Fruit fly (Drosophila melanogaster): ENCODE data around the gene Cpsf6.

Cpsf6 gene

dm6 chr3L:8315141-8315816, at the start of gene Cpsf6 (continued):
- TF ChIP-seq Ravus (GFP tag; IDR thresholded peaks at IDR 0.05) (no peak; the same call in 1 of the 2 replicates), CG8388 (GFP tag; optimal IDR thresholded peaks at IDR 0.05) (peak; percentile 59), cato (GFP tag; optimal IDR thresholded peaks at IDR 0.05; ENCODE audit: borderline replicate concordance) (peak; percentile 19), Myb (GFP tag; optimal IDR thresholded peaks at IDR 0.05) (peak; percentile 94), sug (tag; optimal IDR thresholded peaks at IDR 0.05) (peak; percentile 68), NFAT (GFP tag; IDR thresholded peaks at IDR 0.05) (no peak; the same call in 1 of the 2 replicates), h (optimal IDR thresholded peaks at IDR 0.05) (no peak), CG13424 (tag; optimal IDR thresholded peaks at IDR 0.05) (peak; percentile 79), tup (GFP tag; optimal IDR thresholded peaks at IDR 0.05) (no peak), CG33557 (GFP tag; optimal IDR thresholded peaks at IDR 0.05) (peak; percentile 59), ap (GFP tag; IDR thresholded peaks at IDR 0.05) (0 out of 2 replicates have a peak, but pooled peaks have one; percentile 25), jumu (GFP tag; optimal IDR thresholded peaks at IDR 0.05) (no peak), Deaf1 (tag; optimal IDR thresholded peaks at IDR 0.05) (peak; percentile 19), al (GFP tag; IDR thresholded peaks at IDR 0.05) (peak; percentile 48; the same call in 1 of the 2 replicates), Dip3 (GFP tag; optimal IDR thresholded peaks at IDR 0.05) (peak; percentile 2), CG30020 (tag; optimal IDR thresholded peaks at IDR 0.05) (peak; percentile 64), BtbVII (GFP tag; optimal IDR thresholded peaks at IDR 0.05) (no peak), CG2129 (GFP tag; IDR thresholded peaks at IDR 0.05; ENCODE audit: partially characterized antibody) (no peak), Antp (GFP tag; optimal IDR thresholded peaks at IDR 0.05) (no peak), rib (GFP tag; IDR thresholded peaks at IDR 0.05) (peak; percentile 63), trem (tag; optimal IDR thresholded peaks at IDR 0.05) (peak; percentile 87), CG9437 (GFP tag; optimal IDR thresholded peaks at IDR 0.05) (peak; percentile 6), CG3281 (GFP tag; optimal IDR thresholded peaks at IDR 0.05) (peak; percentile 19), HmgZ (tag; optimal IDR thresholded peaks at IDR 0.05) (peak; percentile 53), Dp (GFP tag; optimal IDR thresholded peaks at IDR 0.05) (peak; percentile 67), CHES-1-like (GFP tag; optimal IDR thresholded peaks at IDR 0.05) (peak; percentile 66), GATAe (GFP tag; conservative IDR thresholded peaks at IDR 0.05) (no peak), CG18262 (tag; optimal IDR thresholded peaks at IDR 0.05) (peak; percentile 64), CG14441 (GFP tag; IDR thresholded peaks at IDR 0.05) (peak; percentile 48), ATbp (GFP tag; optimal IDR thresholded peaks at IDR 0.05) (no peak), Max (GFP tag; optimal IDR thresholded peaks at IDR 0.05) (peak; percentile 51), mld (GFP tag; IDR thresholded peaks at IDR 0.05; ENCODE audit: partially characterized antibody) (no peak), gsb (GFP tag; IDR thresholded peaks at IDR 0.05) (no peak), CG32532 (GFP tag; IDR thresholded peaks at IDR 0.05) (peak; percentile 72), sc (optimal IDR thresholded peaks at IDR 0.05) (no peak), sc (GFP tag; optimal IDR thresholded peaks at IDR 0.05) (no peak), Drgx (GFP tag; IDR thresholded peaks at IDR 0.05) (no peak), CG3163 (GFP tag; optimal IDR thresholded peaks at IDR 0.05) (no peak), CG13123 (GFP tag; optimal IDR thresholded peaks at IDR 0.05) (no peak), oc (tag; optimal IDR thresholded peaks at IDR 0.05) (no peak), ash1 (GFP tag; optimal IDR thresholded peaks at IDR 0.05) (no peak), ssp (GFP tag; IDR thresholded peaks at IDR 0.05) (peak; percentile 74), run (tag; optimal IDR thresholded peaks at IDR 0.05) (no peak), Chrac-16 (GFP tag; optimal IDR thresholded peaks at IDR 0.05) (peak; percentile 61), chif (GFP tag; optimal IDR thresholded peaks at IDR 0.05) (peak in 1 of 2 experiments; percentile 17), CG7357 (GFP tag; IDR thresholded peaks at IDR 0.05) (no peak), org-1 (GFP tag; optimal IDR thresholded peaks at IDR 0.05) (no peak), CG2875 (GFP tag; optimal IDR thresholded peaks at IDR 0.05) (peak; percentile 6), Pdp1 (GFP tag; optimal IDR thresholded peaks at IDR 0.05) (peak in 1 of 2 experiments; percentile 40), CG9797 (GFP tag; optimal IDR thresholded peaks at IDR 0.05) (peak; percentile 84)

All from whole organism, embryonic.